Fruit fly (Drosophila melanogaster): ENCODE results near the gene ImpE2.

ImpE2 gene

DNA sequence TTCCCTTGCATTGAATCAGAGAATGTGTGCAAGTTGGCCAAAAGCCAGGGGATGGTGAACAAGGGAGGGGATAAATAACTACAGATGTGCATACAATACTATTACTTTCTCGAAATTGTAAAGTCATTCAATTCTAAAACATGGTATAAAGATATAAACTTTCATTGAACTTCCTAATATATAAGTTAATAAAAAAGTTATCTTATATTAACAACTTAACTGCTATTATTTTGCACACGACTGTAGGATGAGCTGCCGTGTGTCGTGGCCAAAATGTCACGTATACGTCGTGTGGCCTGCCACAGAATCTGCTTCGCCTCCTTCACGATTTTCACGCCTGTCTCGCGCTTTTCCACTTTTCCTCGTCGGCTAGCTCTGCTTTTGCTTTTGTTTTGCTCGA is 37.0 kb upstream of the ImpE2 start:
- TF ChIP-seq Med (GFP tag) (peak; percentile 14), Drgx (GFP tag; IDR thresholded peaks at IDR 0.05) (peak; percentile 75; the same call in 1 of the 2 replicates), CG10274 (GFP tag; optimal IDR thresholded peaks at IDR 0.05) (no peak)

DNA sequence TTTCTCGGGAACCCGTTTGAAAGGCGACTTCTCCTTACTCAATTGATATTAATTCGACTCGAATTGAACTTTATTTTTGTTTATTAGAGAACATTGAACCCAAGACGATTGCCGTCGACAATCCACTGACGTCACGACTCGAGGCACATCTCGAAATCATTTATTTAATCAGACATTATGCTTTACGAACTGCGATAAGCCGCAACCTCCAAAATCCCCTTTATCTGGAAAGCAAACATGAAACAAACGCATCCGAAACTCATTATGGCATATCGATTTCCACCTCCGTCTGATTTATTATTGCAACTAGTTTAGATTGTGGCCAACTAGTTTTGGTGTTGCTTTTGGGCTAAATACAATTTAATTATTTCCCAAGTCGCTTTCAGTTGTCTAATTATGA is 34.6 kb upstream of the ImpE2 start:
- TF ChIP-seq Dll (GFP tag; IDR thresholded peaks at IDR 0.05; ENCODE audit: partially characterized antibody) (no peak), so (GFP tag; IDR thresholded peaks at IDR 0.05) (no peak), dm (GFP tag; optimal IDR thresholded peaks at IDR 0.05) (no peak), CG31388 (GFP tag; optimal IDR thresholded peaks at IDR 0.05) (no peak), ato (GFP tag; IDR thresholded peaks at IDR 0.05; ENCODE audit: partially characterized antibody) (no peak), CG14860 (GFP tag; IDR thresholded peaks at IDR 0.05; ENCODE audit: partially characterized antibody) (no peak), tin (GFP tag; optimal IDR thresholded peaks at IDR 0.05) (no peak), pan (optimal IDR thresholded peaks at IDR 0.05) (no peak), pan (GFP tag; optimal IDR thresholded peaks at IDR 0.05 in 1 of 2, IDR thresholded peaks at IDR 0.05 in 1 of 2) (no peak), Xrp1 (GFP tag; IDR thresholded peaks at IDR 0.05) (no peak), Hsf (GFP tag; optimal IDR thresholded peaks at IDR 0.05) (no peak), lov (optimal IDR thresholded peaks at IDR 0.05) (no peak), lov (GFP tag; IDR thresholded peaks at IDR 0.05) (no peak), Opbp (GFP tag; IDR thresholded peaks at IDR 0.05; ENCODE audit: partially characterized antibody) (no peak), exex (tag; optimal IDR thresholded peaks at IDR 0.05) (peak; percentile 91), CG2678 (tag; optimal IDR thresholded peaks at IDR 0.05) (no peak), grn (GFP tag; optimal IDR thresholded peaks at IDR 0.05) (peak; percentile 41), mirr (GFP tag; optimal IDR thresholded peaks at IDR 0.05) (peak; percentile 23), YL-1 (GFP tag; optimal IDR thresholded peaks at IDR 0.05) (no peak), Pdp1 (GFP tag; optimal IDR thresholded peaks at IDR 0.05) (peak in 1 of 2 experiments; percentile 46), CG9215 (GFP tag; IDR thresholded peaks at IDR 0.05) (no peak), CG10959 (GFP tag; IDR thresholded peaks at IDR 0.05) (no peak), HLH3B (GFP tag; IDR thresholded peaks at IDR 0.05) (no peak), CG32772 (GFP tag; IDR thresholded peaks at IDR 0.05) (no peak), CG5180 (GFP tag; optimal IDR thresholded peaks at IDR 0.05) (no peak), gem (tag; optimal IDR thresholded peaks at IDR 0.05) (no peak), esg (GFP tag; conservative IDR thresholded peaks at IDR 0.05) (no peak), CG2875 (GFP tag; optimal IDR thresholded peaks at IDR 0.05) (no peak), CG17912 (GFP tag; optimal IDR thresholded peaks at IDR 0.05) (no peak), vfl (GFP tag; optimal IDR thresholded peaks at IDR 0.05) (no peak), CG4617 (GFP tag; optimal IDR thresholded peaks at IDR 0.05; ENCODE audit: borderline replicate concordance) (no peak), scrt (GFP tag; optimal IDR thresholded peaks at IDR 0.05) (no peak), cg (GFP tag; optimal IDR thresholded peaks at IDR 0.05) (no peak), tx (GFP tag; optimal IDR thresholded peaks at IDR 0.05) (no peak), Sox100B (GFP tag; optimal IDR thresholded peaks at IDR 0.05) (no peak), CG9876 (GFP tag; optimal IDR thresholded peaks at IDR 0.05) (no peak), zen2 (GFP tag; IDR thresholded peaks at IDR 0.05; ENCODE audit: partially characterized antibody) (no peak), CG4360 (GFP tag; IDR thresholded peaks at IDR 0.05) (no peak)

All from whole organism, embryonic.